Fruit fly (Drosophila melanogaster): ENCODE measurements around the gene CG15545.
A peak's percentile ranks its signal among the peaks of the same experiment; 100 is the strongest.

CG15545 gene

dm6 chr3R:30915235-30915634 is 43.1 kb upstream of the CG15545 start (continued):
- no peak for TF ChIP-seq kni (GFP tag; optimal IDR thresholded peaks at IDR 0.05)
- TF ChIP-seq btn (GFP tag; optimal IDR thresholded peaks at IDR 0.05), result no peak
- TF ChIP-seq CG12071 (GFP tag; optimal IDR thresholded peaks at IDR 0.05), result peak; percentile 2
- no peak for TF ChIP-seq CG5953 (GFP tag; IDR thresholded peaks at IDR 0.05)
- TF ChIP-seq CG6854 (GFP tag; optimal IDR thresholded peaks at IDR 0.05), result no peak
- no peak for TF ChIP-seq phol (tag; optimal IDR thresholded peaks at IDR 0.05)
- TF ChIP-seq CG18599 (GFP tag; optimal IDR thresholded peaks at IDR 0.05), result no peak
- no peak for TF ChIP-seq Ets97D (GFP tag; optimal IDR thresholded peaks at IDR 0.05)
- no peak for TF ChIP-seq CG10321 (GFP tag; IDR thresholded peaks at IDR 0.05)
- no peak for TF ChIP-seq Awh (GFP tag; IDR thresholded peaks at IDR 0.05)
- TF ChIP-seq CG7745 (tag; optimal IDR thresholded peaks at IDR 0.05), result no peak
- TF ChIP-seq grau (tag; optimal IDR thresholded peaks at IDR 0.05), result no peak
- no peak for TF ChIP-seq caup (GFP tag; optimal IDR thresholded peaks at IDR 0.05; ENCODE audit: severe bottlenecking)
- TF ChIP-seq lab (GFP tag; optimal IDR thresholded peaks at IDR 0.05), result peak; percentile 28
- no peak for TF ChIP-seq CG17829 (tag; optimal IDR thresholded peaks at IDR 0.05)
- TF ChIP-seq Hand (GFP tag; optimal IDR thresholded peaks at IDR 0.05), result no peak
- TF ChIP-seq Elba2 (GFP tag; optimal IDR thresholded peaks at IDR 0.05), result no peak
- TF ChIP-seq CHES-1-like (GFP tag; optimal IDR thresholded peaks at IDR 0.05), result no peak
- TF ChIP-seq Bdp1 (GFP tag; optimal IDR thresholded peaks at IDR 0.05), result no peak
- TF ChIP-seq Nf-YA (GFP tag; IDR thresholded peaks at IDR 0.05), result no peak
- TF ChIP-seq Doc2 (GFP tag; IDR thresholded peaks at IDR 0.05), result no peak
- no peak for TF ChIP-seq Opbp (GFP tag; IDR thresholded peaks at IDR 0.05; ENCODE audit: partially characterized antibody)
- TF ChIP-seq gcm2 (GFP tag; optimal IDR thresholded peaks at IDR 0.05), result no peak
- TF ChIP-seq Atf6 (GFP tag; IDR thresholded peaks at IDR 0.05), result no peak
- TF ChIP-seq Xbp1 (GFP tag; optimal IDR thresholded peaks at IDR 0.05), result no peak
- no peak for TF ChIP-seq CG14014 (GFP tag; IDR thresholded peaks at IDR 0.05)
- no peak for TF ChIP-seq CG18619 (GFP tag; optimal IDR thresholded peaks at IDR 0.05)
- peak; percentile 98 for TF ChIP-seq crol (GFP tag; IDR thresholded peaks at IDR 0.05)
- TF ChIP-seq toy (GFP tag; IDR thresholded peaks at IDR 0.05), result no peak
- no peak for TF ChIP-seq Atf3 (GFP tag; optimal IDR thresholded peaks at IDR 0.05)
- no peak for TF ChIP-seq zen2 (GFP tag; IDR thresholded peaks at IDR 0.05; ENCODE audit: partially characterized antibody)
- TF ChIP-seq CG12391 (tag; optimal IDR thresholded peaks at IDR 0.05), result no peak
- TF ChIP-seq HLH3B (GFP tag; IDR thresholded peaks at IDR 0.05), result no peak
- TF ChIP-seq sug (tag; optimal IDR thresholded peaks at IDR 0.05), result peak; percentile 69
- TF ChIP-seq Oaz (GFP tag; IDR thresholded peaks at IDR 0.05), result no peak
- TF ChIP-seq CTCF (GFP tag; optimal IDR thresholded peaks at IDR 0.05), result no peak
- TF ChIP-seq CG17328 (GFP tag; IDR thresholded peaks at IDR 0.05), result no peak
- TF ChIP-seq CG7556 (GFP tag; optimal IDR thresholded peaks at IDR 0.05), result no peak
- no peak for TF ChIP-seq lmd (GFP tag; IDR thresholded peaks at IDR 0.05)
- no peak for TF ChIP-seq CG13287 (GFP tag; IDR thresholded peaks at IDR 0.05; ENCODE audit: partially characterized antibody)
- TF ChIP-seq CG31365 (tag; optimal IDR thresholded peaks at IDR 0.05), result no peak
- no peak for TF ChIP-seq sna (GFP tag; IDR thresholded peaks at IDR 0.05; ENCODE audit: partially characterized antibody)
- TF ChIP-seq CG6791 (GFP tag; IDR thresholded peaks at IDR 0.05; ENCODE audit: partially characterized antibody), result no peak
- no peak for TF ChIP-seq Eip74EF (GFP tag; optimal IDR thresholded peaks at IDR 0.05)
- TF ChIP-seq CG2889 (GFP tag; IDR thresholded peaks at IDR 0.05), result no peak
- TF ChIP-seq jumu (GFP tag; optimal IDR thresholded peaks at IDR 0.05), result no peak
- no peak for TF ChIP-seq CG8944 (GFP tag; optimal IDR thresholded peaks at IDR 0.05)
- no peak for TF ChIP-seq Myb (GFP tag; optimal IDR thresholded peaks at IDR 0.05)
- TF ChIP-seq Mad (GFP tag; optimal IDR thresholded peaks at IDR 0.05), result no peak
- TF ChIP-seq CG8388 (GFP tag; optimal IDR thresholded peaks at IDR 0.05), result no peak
- TF ChIP-seq Sry-β (GFP tag; optimal IDR thresholded peaks at IDR 0.05), result no peak
- no peak for TF ChIP-seq CG13296 (GFP tag; optimal IDR thresholded peaks at IDR 0.05)
